Fruit fly (Drosophila melanogaster): ENCODE data around the gene Sec61gamma.
A peak's percentile ranks its signal among the peaks of the same experiment; 100 is the strongest.

The Sec61gamma gene

dm6 chrX:19604997-19605396 lies 38.1 kb upstream of the Sec61gamma start, which contains the start of gene CG14207 (continued):
- TF ChIP-seq cwo (GFP tag; optimal IDR thresholded peaks at IDR 0.05) = no peak
- TF ChIP-seq abd-A (tag; optimal IDR thresholded peaks at IDR 0.05) = peak; percentile 39
- peak; percentile 34 for TF ChIP-seq CHES-1-like (GFP tag; optimal IDR thresholded peaks at IDR 0.05)
- TF ChIP-seq CG17361 (GFP tag; IDR thresholded peaks at IDR 0.05) = 0 out of 3 replicates have a peak, but pooled peaks have one; percentile 19
- TF ChIP-seq ato (GFP tag; IDR thresholded peaks at IDR 0.05; ENCODE audit: partially characterized antibody) = peak; percentile 82
- peak; percentile 49 for TF ChIP-seq caup (GFP tag; optimal IDR thresholded peaks at IDR 0.05; ENCODE audit: severe bottlenecking)
- TF ChIP-seq CG6813 (GFP tag; optimal IDR thresholded peaks at IDR 0.05) = no peak
- TF ChIP-seq CG8290 (GFP tag; optimal IDR thresholded peaks at IDR 0.05) = no peak
- peak in 1 of 2 experiments; percentile 63 for TF ChIP-seq CG8290 (tag; optimal IDR thresholded peaks at IDR 0.05)
- no peak for TF ChIP-seq h (optimal IDR thresholded peaks at IDR 0.05)
- TF ChIP-seq dm (GFP tag; optimal IDR thresholded peaks at IDR 0.05) = peak; percentile 15
- peak; percentile 54; the same call in 1 of the 2 replicates for TF ChIP-seq rib (GFP tag; IDR thresholded peaks at IDR 0.05)
- TF ChIP-seq GATAe (GFP tag; conservative IDR thresholded peaks at IDR 0.05) = no peak
- peak; percentile 8 for TF ChIP-seq Meics (GFP tag; optimal IDR thresholded peaks at IDR 0.05)
- TF ChIP-seq Awh (GFP tag; IDR thresholded peaks at IDR 0.05) = no peak
- TF ChIP-seq CG2889 (GFP tag; IDR thresholded peaks at IDR 0.05) = no peak
- TF ChIP-seq slbo (GFP tag; IDR thresholded peaks at IDR 0.05) = peak; percentile 41; the same call in 1 of the 2 replicates
- TF ChIP-seq ATbp (GFP tag; optimal IDR thresholded peaks at IDR 0.05) = no peak
- TF ChIP-seq CG2875 (GFP tag; optimal IDR thresholded peaks at IDR 0.05) = no peak
- TF ChIP-seq Atf-2 (GFP tag; optimal IDR thresholded peaks at IDR 0.05) = no peak
- no peak for TF ChIP-seq fd64A (GFP tag; optimal IDR thresholded peaks at IDR 0.05)
- peak; percentile 44 for TF ChIP-seq HHEX (GFP tag; optimal IDR thresholded peaks at IDR 0.05)
- no peak for TF ChIP-seq pho (GFP tag; optimal IDR thresholded peaks at IDR 0.05)
- TF ChIP-seq ci (GFP tag; IDR thresholded peaks at IDR 0.05) = peak; percentile 65; the same call in 2 of the 3 replicates
- TF ChIP-seq scrt (GFP tag; optimal IDR thresholded peaks at IDR 0.05) = peak; percentile 37
- peak; percentile 64 for TF ChIP-seq vvl (GFP tag; IDR thresholded peaks at IDR 0.05)
- peak; percentile 63 for TF ChIP-seq sens (GFP tag)
- peak; percentile 57; the same call in 1 of the 2 replicates for TF ChIP-seq hbn (GFP tag; IDR thresholded peaks at IDR 0.05; ENCODE audit: partially characterized antibody)
- TF ChIP-seq ash1 (GFP tag; optimal IDR thresholded peaks at IDR 0.05) = no peak
- peak; percentile 10 for TF ChIP-seq schlank (tag; optimal IDR thresholded peaks at IDR 0.05)
- no peak for TF ChIP-seq zen (tag; optimal IDR thresholded peaks at IDR 0.05)
- peak; percentile 9 for TF ChIP-seq wek (GFP tag; optimal IDR thresholded peaks at IDR 0.05)
- TF ChIP-seq tna (GFP tag; IDR thresholded peaks at IDR 0.05; ENCODE audit: partially characterized antibody) = peak; percentile 88
- peak; percentile 23 for TF ChIP-seq CG17186 (GFP tag; optimal IDR thresholded peaks at IDR 0.05)
- TF ChIP-seq Dek (tag; optimal IDR thresholded peaks at IDR 0.05) = peak; percentile 14
- TF ChIP-seq MBD-R2 (GFP tag; IDR thresholded peaks at IDR 0.05) = peak; percentile 21; the same call in 1 of the 2 replicates
- TF ChIP-seq CG10654 (GFP tag; optimal IDR thresholded peaks at IDR 0.05) = no peak
- no peak for TF ChIP-seq kni (GFP tag; optimal IDR thresholded peaks at IDR 0.05)
- peak; percentile 13; the same call in 1 of the 3 replicates for TF ChIP-seq row (GFP tag; IDR thresholded peaks at IDR 0.05)
- 0 out of 2 replicates have a peak, but pooled peaks have one; percentile 8 for TF ChIP-seq gsb (GFP tag; IDR thresholded peaks at IDR 0.05)
- TF ChIP-seq CG32532 (GFP tag; IDR thresholded peaks at IDR 0.05) = peak; percentile 9; the same call in 1 of the 2 replicates
- TF ChIP-seq CTCF (GFP tag; optimal IDR thresholded peaks at IDR 0.05) = no peak
- peak; percentile 28 for TF ChIP-seq pros (GFP tag; optimal IDR thresholded peaks at IDR 0.05)
- TF ChIP-seq lbe (GFP tag; optimal IDR thresholded peaks at IDR 0.05) = peak; percentile 42
- TF ChIP-seq so (GFP tag; IDR thresholded peaks at IDR 0.05) = peak; percentile 37; the same call in 1 of the 3 replicates
- TF ChIP-seq CG14710 (tag; optimal IDR thresholded peaks at IDR 0.05) = peak; percentile 11
- no peak for TF ChIP-seq HmgD (GFP tag; optimal IDR thresholded peaks at IDR 0.05)
- TF ChIP-seq zen2 (GFP tag; IDR thresholded peaks at IDR 0.05; ENCODE audit: partially characterized antibody) = peak; percentile 67
- TF ChIP-seq Hmx (GFP tag; optimal IDR thresholded peaks at IDR 0.05) = no peak
- TF ChIP-seq gfzf (GFP tag; optimal IDR thresholded peaks at IDR 0.05) = peak; percentile 3
- peak; percentile 73 for TF ChIP-seq stwl (tag; optimal IDR thresholded peaks at IDR 0.05)

All from whole organism, embryonic.